Worm (Caenorhabditis elegans) whole organism, mixed stage, embryonic: ENCODE measurements around the gene F28F9.2.

Experiments
- M03D4.4 ChIP-seq: sonication (generic microtip); optimal IDR thresholded peaks from 2 replicates; lab custom pipeline; 2017; ENCODE audit warnings: mild to moderate bottlenecking, missing genetic modification characterization, missing compliant biosample characterization
- bed-3 ChIP-seq: fragments of 200-800 bp; sonication (Bioruptor generic); optimal IDR thresholded peaks from 3 replicates; lab custom pipeline; 2018; ENCODE audit warnings: mild to moderate bottlenecking, missing genetic modification characterization, moderate library complexity, missing compliant biosample characterization
- blmp-1 ChIP-seq: fragments of 150-350 bp; optimal IDR thresholded peaks from 2 replicates; lab custom pipeline; 2014; ENCODE audit warnings: missing biosample characterization, missing genetic modification characterization
- ceh-39 ChIP-seq: fragments of 150-350 bp; optimal IDR thresholded peaks from 2 replicates; lab custom pipeline; 2014; ENCODE audit warnings: missing biosample characterization, missing genetic modification characterization
- ceh-43 ChIP-seq: fragments of 200-800 bp; sonication (Bioruptor generic); optimal IDR thresholded peaks from 2 replicates; lab custom pipeline; 2018; ENCODE audit warnings: mild to moderate bottlenecking, missing genetic modification characterization, moderate library complexity, missing compliant biosample characterization
- ceh-83 ChIP-seq: fragments of 200-800 bp; sonication (Bioruptor generic); optimal IDR thresholded peaks from 2 replicates; lab custom pipeline; 2018; ENCODE audit warnings: mild to moderate bottlenecking, missing genetic modification characterization, missing compliant biosample characterization
- ces-1 ChIP-seq: fragments of 150-350 bp; optimal IDR thresholded peaks from 2 replicates; lab custom pipeline; 2014; ENCODE audit warnings: missing biosample characterization, missing genetic modification reagents, missing genetic modification characterization
- cnd-1 ChIP-seq: fragments of 200-800 bp; sonication (Bioruptor generic); optimal IDR thresholded peaks from 2 replicates; lab custom pipeline; 2018; ENCODE audit warnings: mild to moderate bottlenecking, missing genetic modification characterization, missing compliant biosample characterization
- drap-1 ChIP-seq: fragments of 200-800 bp; sonication (Bioruptor generic); optimal IDR thresholded peaks from 3 replicates; lab custom pipeline; 2018; ENCODE audit warnings: mild to moderate bottlenecking, missing genetic modification characterization, missing compliant biosample characterization
- elt-1 ChIP-seq: sonication (generic microtip); optimal IDR thresholded peaks from 2 replicates; lab custom pipeline; 2017; ENCODE audit warnings: missing genetic modification characterization, mild to moderate bottlenecking, missing compliant biosample characterization, antibody characterized with exemption, moderate library complexity, borderline replicate concordance; ENCODE audit not compliant: insufficient read depth
- elt-3 ChIP-seq: fragments of 150-350 bp; optimal IDR thresholded peaks from 2 replicates; lab custom pipeline; 2014; ENCODE audit warnings: missing biosample characterization, missing genetic modification characterization
- flh-1 ChIP-seq: fragments of 200-800 bp; sonication (Bioruptor generic); optimal IDR thresholded peaks from 2 replicates; lab custom pipeline; 2018; ENCODE audit warnings: mild to moderate bottlenecking, missing genetic modification characterization, moderate library complexity, missing compliant biosample characterization
- ham-2 ChIP-seq: fragments of 200-800 bp; sonication (Bioruptor generic); optimal IDR thresholded peaks from 2 replicates; lab custom pipeline; 2018; ENCODE audit warnings: mild to moderate bottlenecking, missing genetic modification characterization, missing compliant biosample characterization
- hlh-1 ChIP-seq: fragments of 150-350 bp; optimal IDR thresholded peaks from 2 replicates; lab custom pipeline; 2014; ENCODE audit warnings: missing biosample characterization, missing genetic modification reagents, missing genetic modification characterization
- lin-13 ChIP-seq: fragments of 150-350 bp; optimal IDR thresholded peaks from 2 replicates; lab custom pipeline; 2014; ENCODE audit warnings: missing biosample characterization, missing genetic modification characterization
- lin-32 ChIP-seq: fragments of 200-800 bp; sonication (Bioruptor generic); optimal IDR thresholded peaks from 2 replicates; lab custom pipeline; 2018; ENCODE audit warnings: mild to moderate bottlenecking, missing genetic modification characterization, missing compliant biosample characterization
- lsy-2 ChIP-seq: fragments of 150-350 bp; optimal IDR thresholded peaks from 2 replicates; lab custom pipeline; 2014; ENCODE audit warnings: missing biosample characterization, missing genetic modification characterization
- mab-5 ChIP-seq: fragments of 150-350 bp; optimal IDR thresholded peaks from 2 replicates; lab custom pipeline; 2014; ENCODE audit warnings: missing biosample characterization, missing genetic modification characterization
- mep-1 ChIP-seq: fragments of 150-350 bp; optimal IDR thresholded peaks from 2 replicates; lab custom pipeline; 2017; ENCODE audit warnings: missing biosample characterization, missing genetic modification reagents, missing genetic modification characterization, inconsistent platforms
- mls-2 ChIP-seq: sonication (generic microtip); optimal IDR thresholded peaks from 2 replicates; lab custom pipeline; 2016; ENCODE audit warnings: mild to moderate bottlenecking, missing genetic modification characterization, moderate library complexity, missing compliant biosample characterization
- nhr-12 ChIP-seq: fragments of 150-350 bp; optimal IDR thresholded peaks from 2 replicates; lab custom pipeline; 2014; ENCODE audit warnings: missing biosample characterization, missing genetic modification characterization
- nhr-2 ChIP-seq: fragments of 150-350 bp; optimal IDR thresholded peaks from 2 replicates; lab custom pipeline; 2014; ENCODE audit warnings: missing biosample characterization, missing genetic modification characterization
- nhr-237 ChIP-seq: fragments of 150-350 bp; optimal IDR thresholded peaks from 2 replicates; lab custom pipeline; 2014; ENCODE audit warnings: missing biosample characterization, missing genetic modification characterization
- nhr-28 ChIP-seq: fragments of 150-350 bp; optimal IDR thresholded peaks from 2 replicates; lab custom pipeline; 2014; ENCODE audit warnings: missing biosample characterization, missing genetic modification characterization
- nhr-76 ChIP-seq: sonication (generic microtip); optimal IDR thresholded peaks from 2 replicates; lab custom pipeline; 2017; ENCODE audit warnings: missing biosample characterization, missing genetic modification characterization
- pha-4 ChIP-seq: fragments of 150-350 bp; optimal IDR thresholded peaks from 2 replicates; lab custom pipeline; 2018; ENCODE audit warnings: missing biosample characterization, missing genetic modification reagents, missing genetic modification characterization
- sem-2 ChIP-seq: fragments of 200-800 bp; sonication (Bioruptor generic); optimal IDR thresholded peaks from 2 replicates; lab custom pipeline; 2018; ENCODE audit warnings: mild to moderate bottlenecking, missing genetic modification characterization, missing compliant biosample characterization
- snpc-4 ChIP-seq: fragments of 150-350 bp; optimal IDR thresholded peaks from 2 replicates; lab custom pipeline; 2014; ENCODE audit warnings: missing biosample characterization, missing genetic modification characterization
- sptf-1 ChIP-seq: sonication (generic microtip); optimal IDR thresholded peaks from 2 replicates; lab custom pipeline; 2017; ENCODE audit warnings: mild to moderate bottlenecking, missing genetic modification characterization, moderate library complexity, missing compliant biosample characterization
- tbx-8 ChIP-seq: fragments of 200-800 bp; sonication (Bioruptor generic); optimal IDR thresholded peaks from 2 replicates; lab custom pipeline; 2018; ENCODE audit warnings: mild to moderate bottlenecking, missing genetic modification characterization, moderate library complexity, missing compliant biosample characterization
- unc-120 ChIP-seq: sonication (generic microtip); optimal IDR thresholded peaks from 2 replicates; lab custom pipeline; 2017; ENCODE audit warnings: missing genetic modification characterization, missing compliant biosample characterization; ENCODE audit not compliant: poor library complexity, severe bottlenecking
- unc-39 ChIP-seq: fragments of 150-350 bp; optimal IDR thresholded peaks from 2 replicates; lab custom pipeline; 2014; ENCODE audit warnings: missing biosample characterization, missing genetic modification characterization
- unc-62 ChIP-seq: fragments of 150-350 bp; optimal IDR thresholded peaks from 2 replicates; lab custom pipeline; 2014; ENCODE audit warnings: missing biosample characterization, missing genetic modification reagents, missing genetic modification characterization
- zip-8 ChIP-seq: fragments of 150-350 bp; optimal IDR thresholded peaks from 2 replicates; lab custom pipeline; 2014; ENCODE audit warnings: missing biosample characterization, missing genetic modification characterization
- ztf-11 ChIP-seq: fragments of 150-350 bp; optimal IDR thresholded peaks from 2 replicates; lab custom pipeline; 2014; ENCODE audit warnings: missing biosample characterization, missing genetic modification characterization

The F28F9.2 gene

ce11 chrIV:3821554-3821953, 18.0 kb upstream of the F28F9.2 start:
- no peak for TF ChIP-seq ceh-43
- no peak for TF ChIP-seq zip-8 (tag; lab: Kevin White, UChicago)
- TF ChIP-seq blmp-1 (tag; lab: Kevin White, UChicago): no peak
- TF ChIP-seq ceh-39 (tag; lab: Kevin White, UChicago): no peak
- no peak for TF ChIP-seq flh-1 (GFP tag; lab: Kevin White, UChicago)
- no peak for TF ChIP-seq pha-4
- TF ChIP-seq ham-2 (GFP tag; lab: Kevin White, UChicago): no peak
- no peak for TF ChIP-seq ceh-83 (GFP tag; lab: Kevin White, UChicago)
- TF ChIP-seq cnd-1 (tag; lab: Kevin White, UChicago): no peak
- TF ChIP-seq mls-2 (tag; lab: Kevin White, UChicago): no peak
- TF ChIP-seq unc-39 (tag; lab: Kevin White, UChicago): no peak
- no peak for TF ChIP-seq M03D4.4 (tag; lab: Kevin White, UChicago)
- no peak for TF ChIP-seq nhr-28
- TF ChIP-seq ztf-11: no peak

- TF ChIP-seq snpc-4 (tag; lab: Kevin White, UChicago) (no peak), unc-39 (tag; lab: Kevin White, UChicago) (no peak), M03D4.4 (tag; lab: Kevin White, UChicago) (peak; percentile 16), unc-62 (GFP tag; lab: Kevin White, UChicago) (peak; percentile 39), ces-1 (GFP tag; lab: Kevin White, UChicago) (peak; percentile 96), ceh-83 (GFP tag; lab: Kevin White, UChicago) (no peak), elt-1 (tag; lab: Kevin White, UChicago) (no peak), ham-2 (GFP tag; lab: Kevin White, UChicago) (no peak), ztf-11 (no peak), tbx-8 (GFP tag; lab: Kevin White, UChicago) (no peak), cnd-1 (tag; lab: Kevin White, UChicago) (no peak), mls-2 (tag; lab: Kevin White, UChicago) (peak; percentile 54), unc-120 (tag; lab: Kevin White, UChicago) (peak; percentile 50), zip-8 (tag; lab: Kevin White, UChicago) (no peak), nhr-76 (tag; lab: Kevin White, UChicago) (no peak), nhr-237 (tag; lab: Kevin White, UChicago) (peak; percentile 9), flh-1 (GFP tag; lab: Kevin White, UChicago) (no peak), sptf-1 (tag; lab: Kevin White, UChicago) (peak; percentile 40), nhr-2 (peak; percentile 45), lin-32 (GFP tag; lab: Kevin White, UChicago) (peak; percentile 40), nhr-28 (no peak), elt-3 (no peak), ceh-43 (no peak), ceh-39 (tag; lab: Kevin White, UChicago) (peak; percentile 48), drap-1 (no peak), sem-2 (GFP tag; lab: Kevin White, UChicago) (no peak), mab-5 (tag; lab: Kevin White, UChicago) (no peak), lsy-2 (tag; lab: Kevin White, UChicago) (no peak), mep-1 (peak; percentile 25), pha-4 (peak; percentile 60), blmp-1 (tag; lab: Kevin White, UChicago) (no peak), bed-3 (GFP tag; lab: Kevin White, UChicago) (no peak), hlh-1 (tag; lab: Kevin White, UChicago) (peak; percentile 53), nhr-12 (tag; lab: Kevin White, UChicago) (no peak), lin-13 (tag; lab: Kevin White, UChicago) (peak; percentile 52)
Measured at ce11 chrIV:3824720-3825119, 14.8 kb upstream of the F28F9.2 start.

- TF ChIP-seq drap-1: no peak
- peak; percentile 56 for TF ChIP-seq hlh-1 (tag; lab: Kevin White, UChicago)
- no peak for TF ChIP-seq blmp-1 (tag; lab: Kevin White, UChicago)
- TF ChIP-seq elt-1 (tag; lab: Kevin White, UChicago): peak; percentile 84
- TF ChIP-seq nhr-2: peak; percentile 4
- TF ChIP-seq unc-62 (GFP tag; lab: Kevin White, UChicago): peak; percentile 66
- TF ChIP-seq elt-3: no peak
- TF ChIP-seq nhr-12 (tag; lab: Kevin White, UChicago): no peak
- TF ChIP-seq nhr-28: no peak
- TF ChIP-seq flh-1 (GFP tag; lab: Kevin White, UChicago): no peak
- no peak for TF ChIP-seq ceh-39 (tag; lab: Kevin White, UChicago)
- no peak for TF ChIP-seq ztf-11
- TF ChIP-seq ces-1 (GFP tag; lab: Kevin White, UChicago): no peak
- no peak for TF ChIP-seq lin-32 (GFP tag; lab: Kevin White, UChicago)
- no peak for TF ChIP-seq lin-13 (tag; lab: Kevin White, UChicago)
- peak; percentile 31 for TF ChIP-seq ham-2 (GFP tag; lab: Kevin White, UChicago)
- TF ChIP-seq mep-1: no peak
- TF ChIP-seq, all 35 proteins: peak for 5
Measured at ce11 chrIV:3825388-3825787, 14.1 kb upstream of the F28F9.2 start.
